Worm (Caenorhabditis elegans): ENCODE measurements around the gene K01A12.4.
A peak's percentile ranks its signal among the peaks of the same experiment; 100 is the strongest.

The K01A12.4 gene

DNA sequence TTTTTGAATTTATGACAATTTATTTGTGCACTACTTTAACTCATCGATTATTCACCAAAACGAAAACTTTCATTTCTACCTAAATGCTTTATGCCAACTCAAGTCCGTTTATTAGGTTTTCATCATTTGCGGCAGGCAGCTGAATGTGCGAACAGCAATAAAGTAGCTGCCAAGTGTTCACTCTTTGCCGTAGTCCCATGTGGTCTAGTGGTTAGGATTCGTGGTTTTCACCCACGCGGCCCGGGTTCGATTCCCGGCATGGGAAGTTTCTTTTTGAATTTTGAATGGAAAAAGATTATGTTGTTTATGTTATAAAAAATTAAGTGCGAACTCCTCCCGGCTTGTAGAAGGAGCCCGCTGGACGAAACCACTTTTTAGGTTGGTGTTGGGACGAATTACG, 35.6 kb downstream of the K01A12.4 start (continued):
- TF ChIP-seq Y22D7AL.16 (tag; optimal IDR thresholded peaks at IDR 0.05) (peak; percentile 53), rnt-1 (tag; optimal IDR thresholded peaks at IDR 0.05) (peak; percentile 21), dmd-4 (tag; optimal IDR thresholded peaks at IDR 0.05; ENCODE audit: borderline replicate concordance) (no peak), pat-9 (tag; optimal IDR thresholded peaks at IDR 0.05) (peak; percentile 59), ceh-2 (tag; optimal IDR thresholded peaks at IDR 0.05) (peak; percentile 34), ceh-48 (tag; optimal IDR thresholded peaks at IDR 0.05) (peak; percentile 55), K02D7.2 (tag; optimal IDR thresholded peaks at IDR 0.05) (peak; percentile 56), ahr-1 (tag; optimal IDR thresholded peaks at IDR 0.05) (peak; percentile 38), ztf-16 (tag; optimal IDR thresholded peaks at IDR 0.05) (peak; percentile 66), lin-11 (tag; optimal IDR thresholded peaks at IDR 0.05) (peak; percentile 62), elt-4 (tag; optimal IDR thresholded peaks at IDR 0.05) (no peak), ceh-30 (tag; optimal IDR thresholded peaks at IDR 0.05) (no peak), C08G9.2 (tag; optimal IDR thresholded peaks at IDR 0.05) (peak; percentile 66), sox-2 (GFP tag; IDR thresholded peaks at IDR 0.05) (peak; percentile 66), hlh-6 (tag; optimal IDR thresholded peaks at IDR 0.05) (peak; percentile 77), syd-9 (tag; optimal IDR thresholded peaks at IDR 0.05) (peak; percentile 37), hlh-15 (tag; optimal IDR thresholded peaks at IDR 0.05) (no peak), sox-4 (tag; optimal IDR thresholded peaks at IDR 0.05) (peak; percentile 69), tbx-7 (tag; optimal IDR thresholded peaks at IDR 0.05) (no peak), F13H6.1 (tag; optimal IDR thresholded peaks at IDR 0.05) (peak; percentile 3), ttx-3 (tag; optimal IDR thresholded peaks at IDR 0.05) (peak; percentile 69), pqm-1 (tag; optimal IDR thresholded peaks at IDR 0.05) (no peak), unc-86 (tag; optimal IDR thresholded peaks at IDR 0.05) (peak; percentile 67), ceh-34 (tag; optimal IDR thresholded peaks at IDR 0.05) (peak; percentile 31), nhr-232 (tag; optimal IDR thresholded peaks at IDR 0.05) (peak; percentile 68), tbx-2 (tag; optimal IDR thresholded peaks at IDR 0.05) (peak; percentile 54), eyg-1 (tag; optimal IDR thresholded peaks at IDR 0.05) (peak; percentile 82), pha-4 (tag; optimal IDR thresholded peaks at IDR 0.05) (no peak), zip-5 (tag; optimal IDR thresholded peaks at IDR 0.05) (peak; percentile 45)

- TF ChIP-seq ceh-48 (tag; optimal IDR thresholded peaks at IDR 0.05): no peak
- TF ChIP-seq ceh-30 (tag; optimal IDR thresholded peaks at IDR 0.05): no peak
- no peak for TF ChIP-seq ceh-45 (GFP tag; IDR thresholded peaks at IDR 0.05)
- TF ChIP-seq sox-4 (tag; optimal IDR thresholded peaks at IDR 0.05): no peak
- no peak for TF ChIP-seq ceh-14 (tag; optimal IDR thresholded peaks at IDR 0.05)
- no peak for TF ChIP-seq Y22D7AL.16 (tag; optimal IDR thresholded peaks at IDR 0.05)
- TF ChIP-seq ets-4 (tag; optimal IDR thresholded peaks at IDR 0.05): no peak
- TF ChIP-seq eyg-1 (tag; optimal IDR thresholded peaks at IDR 0.05): no peak
- TF ChIP-seq lim-6 (tag; optimal IDR thresholded peaks at IDR 0.05): no peak
- TF ChIP-seq madf-2 (tag; optimal IDR thresholded peaks at IDR 0.05): no peak
- no peak for TF ChIP-seq F13H6.1 (tag; optimal IDR thresholded peaks at IDR 0.05)
- TF ChIP-seq ceh-22 (tag; optimal IDR thresholded peaks at IDR 0.05): no peak
- no peak for TF ChIP-seq syd-9 (tag; optimal IDR thresholded peaks at IDR 0.05)
- TF ChIP-seq hlh-8 (tag; optimal IDR thresholded peaks at IDR 0.05): no peak
- TF ChIP-seq unc-3 (GFP tag; conservative IDR thresholded peaks at IDR 0.05): no peak
- TF ChIP-seq unc-3 (tag; optimal IDR thresholded peaks at IDR 0.05): no peak
- no peak for TF ChIP-seq elt-4 (tag; optimal IDR thresholded peaks at IDR 0.05)
Measured at ce11 chrX:8646997-8647396, 36.3 kb downstream of the K01A12.4 start, which contains the start of gene F12D9.2. F12D9.2 (minus strand) TSS chrX:8647097.

DNA sequence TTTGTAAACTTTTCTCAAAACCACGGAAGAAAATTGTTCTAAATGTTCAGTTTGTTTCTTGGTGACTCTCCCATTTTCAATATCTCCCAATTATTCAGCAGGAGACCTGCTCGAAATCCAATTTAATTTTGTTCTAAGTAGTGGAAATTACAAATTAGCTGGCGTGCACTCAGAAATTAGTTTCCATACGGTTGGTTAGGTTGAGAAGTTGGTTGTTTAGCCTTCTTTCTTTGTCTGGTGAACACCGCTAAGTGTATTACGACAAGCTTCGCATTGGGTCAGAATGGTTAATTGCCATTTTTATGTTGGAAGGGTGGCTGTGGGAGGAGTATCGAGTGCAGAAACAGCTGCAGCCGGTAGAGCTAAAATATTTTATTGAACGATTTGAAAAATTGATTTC, 37.9 kb downstream of the K01A12.4 start:
- TF ChIP-seq ztf-16 (tag; optimal IDR thresholded peaks at IDR 0.05): no peak
- TF ChIP-seq unc-86 (tag; optimal IDR thresholded peaks at IDR 0.05): no peak
- TF ChIP-seq ceh-31 (tag; optimal IDR thresholded peaks at IDR 0.05): peak; percentile 20
- TF ChIP-seq unc-42 (tag; optimal IDR thresholded peaks at IDR 0.05): peak; percentile 90
- TF ChIP-seq eyg-1 (tag; optimal IDR thresholded peaks at IDR 0.05): no peak
- TF ChIP-seq ceh-6 (GFP tag; optimal IDR thresholded peaks at IDR 0.05): no peak
- no peak for TF ChIP-seq ceh-14 (tag; optimal IDR thresholded peaks at IDR 0.05)
- no peak for TF ChIP-seq pros-1 (tag; optimal IDR thresholded peaks at IDR 0.05)
- no peak for TF ChIP-seq odd-2 (tag; optimal IDR thresholded peaks at IDR 0.05)
- no peak for TF ChIP-seq sox-4 (tag; optimal IDR thresholded peaks at IDR 0.05)
- TF ChIP-seq pax-1 (tag; optimal IDR thresholded peaks at IDR 0.05): no peak
- TF ChIP-seq npax-4 (tag; optimal IDR thresholded peaks at IDR 0.05): no peak
- TF ChIP-seq T23F11.4 (GFP tag; optimal IDR thresholded peaks at IDR 0.05): no peak
- no peak for TF ChIP-seq tbx-7 (tag; optimal IDR thresholded peaks at IDR 0.05)
- TF ChIP-seq ahr-1 (tag; optimal IDR thresholded peaks at IDR 0.05): no peak
